Fruit fly (Drosophila melanogaster) whole organism, adult: ENCODE measurements around the gene CG33181.

Experiments used
- CG11617 ChIP-seq: fragments of 200-800 bp; sonication (Bioruptor generic); optimal IDR thresholded peaks from 2 replicates; lab custom pipeline; 2017; ENCODE audit warnings: mild to moderate bottlenecking, missing biosample characterization, missing genetic modification reagents, missing genetic modification characterization
- CG12768 ChIP-seq: fragments of 200-800 bp; sonication (Bioruptor generic); optimal IDR thresholded peaks from 2 replicates; lab custom pipeline; 2017; ENCODE audit warnings: missing biosample characterization, missing genetic modification characterization, mild to moderate bottlenecking, moderate library complexity, missing genetic modification reagents
- CG14711 ChIP-seq: fragments of 200-800 bp; sonication (Bioruptor generic); optimal IDR thresholded peaks from 2 replicates; lab custom pipeline; 2018; ENCODE audit warnings: missing biosample characterization, mild to moderate bottlenecking, missing genetic modification characterization, moderate library complexity
- CG1620 ChIP-seq: fragments of 200-800 bp; sonication (Bioruptor generic); optimal IDR thresholded peaks from 2 replicates; lab custom pipeline; 2016; ENCODE audit warnings: missing biosample characterization, missing genetic modification characterization
- CG33017 ChIP-seq: fragments of 200-800 bp; sonication (Bioruptor generic); optimal IDR thresholded peaks from 2 replicates; lab custom pipeline; 2018; ENCODE audit warnings: missing biosample characterization, mild to moderate bottlenecking, missing genetic modification characterization, moderate library complexity
- CG5204 ChIP-seq: fragments of 200-800 bp; sonication (Bioruptor generic); optimal IDR thresholded peaks from 2 replicates; lab custom pipeline; 2016; ENCODE audit warnings: missing biosample characterization, missing genetic modification characterization
- CG7045 ChIP-seq: fragments of 200-800 bp; sonication (Bioruptor generic); optimal IDR thresholded peaks from 2 replicates; lab custom pipeline; 2017; ENCODE audit warnings: missing biosample characterization, mild to moderate bottlenecking, missing genetic modification characterization
- CG7101 ChIP-seq: fragments of 200-800 bp; sonication (Bioruptor generic); optimal IDR thresholded peaks from 2 replicates; lab custom pipeline; 2018; ENCODE audit warnings: missing biosample characterization, mild to moderate bottlenecking, missing genetic modification characterization, moderate library complexity
- Clk ChIP-seq: fragments of 200-800 bp; sonication (Bioruptor generic); optimal IDR thresholded peaks from 2 replicates; lab custom pipeline; 2017; ENCODE audit warnings: missing biosample characterization, missing genetic modification characterization
- Crg-1 ChIP-seq: fragments of 200-800 bp; sonication (Bioruptor generic); optimal IDR thresholded peaks from 2 replicates; lab custom pipeline; 2016; ENCODE audit warnings: missing biosample characterization, missing genetic modification characterization
- Hr96 ChIP-seq: fragments of 200-800 bp; sonication (Bioruptor generic); optimal IDR thresholded peaks from 2 replicates; lab custom pipeline; 2016; ENCODE audit warnings: missing biosample characterization, missing genetic modification characterization
- Mnt ChIP-seq: fragments of 200-800 bp; sonication (Bioruptor generic); optimal IDR thresholded peaks from 2 replicates; lab custom pipeline; 2016; ENCODE audit warnings: missing biosample characterization, mild to moderate bottlenecking, missing genetic modification characterization
- bab1 ChIP-seq: fragments of 200-800 bp; sonication (Bioruptor generic); optimal IDR thresholded peaks from 3 replicates; lab custom pipeline; 2019; ENCODE audit warnings: missing biosample characterization, mild to moderate bottlenecking, missing genetic modification characterization, moderate library complexity
- cic ChIP-seq: fragments of 200-800 bp; sonication (Bioruptor generic); optimal IDR thresholded peaks from 2 replicates; lab custom pipeline; 2017; ENCODE audit warnings: missing biosample characterization, mild to moderate bottlenecking, missing genetic modification characterization, moderate library complexity
- cnc ChIP-seq, 2 experiments: fragments of >200 bp; optimal IDR thresholded peaks; 2 replicates each; lab custom pipeline; 2017
- kay ChIP-seq: fragments of 200-800 bp; sonication (Bioruptor generic); peaks from one replicate; lab custom pipeline; 2016; ENCODE audit warnings: missing biosample characterization, missing genetic modification characterization, borderline replicate concordance
- ovo ChIP-seq: fragments of 200-800 bp; sonication (Bioruptor generic); optimal IDR thresholded peaks from 2 replicates; lab custom pipeline; 2016; ENCODE audit warnings: missing biosample characterization, missing genetic modification characterization
- pad ChIP-seq: fragments of 200-800 bp; sonication (Bioruptor generic); optimal IDR thresholded peaks from 3 replicates; lab custom pipeline; 2017; ENCODE audit warnings: missing biosample characterization, missing genetic modification characterization, mild to moderate bottlenecking, moderate library complexity, missing genetic modification reagents
- tj ChIP-seq: fragments of 200-800 bp; sonication (Bioruptor generic); optimal IDR thresholded peaks from 3 replicates; lab custom pipeline; 2017; ENCODE audit warnings: missing biosample characterization, mild to moderate bottlenecking, missing genetic modification characterization, moderate library complexity
- toe ChIP-seq: fragments of 200-800 bp; sonication (Bioruptor generic); optimal IDR thresholded peaks from 2 replicates; lab custom pipeline; 2016; ENCODE audit warnings: missing biosample characterization, missing genetic modification characterization

The CG33181 gene

DNA sequence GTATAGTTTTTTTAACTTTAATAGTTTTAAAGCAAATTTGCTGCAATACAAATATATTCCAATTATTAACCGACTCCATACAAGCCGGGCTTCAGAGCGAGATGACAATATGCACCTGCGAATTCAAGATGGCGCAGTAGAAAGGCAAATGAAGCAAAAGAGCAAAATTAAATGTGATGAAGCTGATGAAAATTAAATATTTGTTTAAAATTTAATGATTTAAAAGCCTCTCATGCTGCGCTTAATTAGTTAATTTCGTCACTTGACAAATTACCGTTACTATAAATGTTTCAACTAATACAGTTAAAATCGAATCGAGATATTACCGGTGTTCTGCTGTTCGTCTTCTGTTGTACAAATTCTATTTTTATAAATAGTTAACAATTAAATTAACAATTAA, at the start of gene CG33181:
CG33181 (plus strand) TSS at position 301 of the 400 bp plus-strand sequence.
- no peak for TF ChIP-seq CG1620 (GFP tag; lab: Kevin White, UChicago)
- TF ChIP-seq Mnt (GFP tag; lab: Kevin White, UChicago) = no peak
- no peak for TF ChIP-seq cic (GFP tag; lab: Kevin White, UChicago)
- no peak for TF ChIP-seq tj
- TF ChIP-seq cnc (optimal IDR thresholded peaks at IDR 0.05; lab: Kevin White, UChicago) = no peak
- no peak for TF ChIP-seq toe
- no peak for TF ChIP-seq CG33017 (tag; lab: Kevin White, UChicago)
- TF ChIP-seq CG11617 (GFP tag; lab: Kevin White, UChicago) = no peak
- TF ChIP-seq CG5204 (GFP tag; lab: Kevin White, UChicago) = no peak
- no peak for TF ChIP-seq Hr96 (GFP tag; lab: Kevin White, UChicago)
- no peak for TF ChIP-seq pad (GFP tag; lab: Kevin White, UChicago)
- TF ChIP-seq kay (GFP tag; lab: Kevin White, UChicago) = no peak
- no peak for TF ChIP-seq Crg-1
- no peak for TF ChIP-seq bab1 (GFP tag; lab: Kevin White, UChicago)
- TF ChIP-seq CG14711 (tag; lab: Kevin White, UChicago) = no peak
- no peak for TF ChIP-seq CG7101 (tag; lab: Kevin White, UChicago)
- no peak for TF ChIP-seq ovo
- TF ChIP-seq CG12768 (GFP tag; lab: Kevin White, UChicago) = no peak

DNA sequence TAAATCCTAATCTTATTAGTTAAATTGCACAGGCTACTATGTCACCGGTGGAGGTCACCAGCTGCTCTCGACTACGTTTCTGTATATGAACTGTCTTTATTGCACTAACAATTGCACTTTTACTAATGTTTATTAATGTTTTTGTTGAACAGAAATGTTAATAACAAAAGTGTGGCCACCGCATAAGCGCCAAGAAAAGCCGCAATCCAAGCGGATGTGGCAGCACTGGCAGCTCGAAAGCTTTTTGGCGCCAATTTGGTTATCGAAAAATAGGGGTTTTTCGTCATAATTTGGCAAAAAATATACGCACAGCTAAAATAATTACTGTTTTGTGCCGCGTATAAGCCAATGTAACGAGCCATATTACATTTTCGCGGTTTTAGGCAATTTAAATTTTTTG, 47.0 kb upstream of the CG33181 start, which contains the start of gene CG12123:
CG12123 (minus strand) TSS at position 188 of the 400 bp plus-strand sequence.
- TF ChIP-seq cnc (optimal IDR thresholded peaks at IDR 0.05; lab: Kevin White, UChicago) = no peak
- peak; percentile 67 for TF ChIP-seq bab1 (GFP tag; lab: Kevin White, UChicago)
- no peak for TF ChIP-seq CG11617 (GFP tag; lab: Kevin White, UChicago)

- TF ChIP-seq bab1 (GFP tag; lab: Kevin White, UChicago) (peak; percentile 29), pad (GFP tag; lab: Kevin White, UChicago) (no peak), tj (no peak), kay (GFP tag; lab: Kevin White, UChicago) (peak; percentile 30)
Measured at dm6 chrX:8442912-8443311, 46.2 kb upstream of the CG33181 start.

DNA sequence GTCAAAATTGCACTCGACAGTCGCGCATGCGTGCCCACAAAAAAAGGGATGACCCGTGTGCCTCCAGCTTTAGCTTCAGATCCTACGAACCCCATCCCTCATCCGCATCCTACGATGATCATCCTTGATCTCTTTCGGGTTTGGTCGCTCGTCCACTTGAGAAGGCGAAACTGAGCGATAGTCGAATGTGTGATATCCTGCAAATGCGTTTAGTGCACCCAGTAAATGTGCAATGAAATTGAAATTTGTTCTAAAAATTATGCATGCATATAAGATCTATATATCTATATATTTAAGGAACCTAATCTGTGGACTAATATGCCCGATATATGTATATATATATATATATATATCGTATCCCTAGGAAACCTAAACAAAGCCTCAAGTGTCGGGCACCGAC, 44.9 kb upstream of the CG33181 start:
- TF ChIP-seq CG11617 (GFP tag; lab: Kevin White, UChicago) = no peak
- TF ChIP-seq pad (GFP tag; lab: Kevin White, UChicago) = no peak
- no peak for TF ChIP-seq cnc (optimal IDR thresholded peaks at IDR 0.05; lab: Kevin White, UChicago)
- TF ChIP-seq bab1 (GFP tag; lab: Kevin White, UChicago) = no peak
- no peak for TF ChIP-seq CG12768 (GFP tag; lab: Kevin White, UChicago)
- TF ChIP-seq Hr96 (GFP tag; lab: Kevin White, UChicago) = no peak

dm6 chrX:8444883-8445572, 44.1 kb upstream of the CG33181 start:
- TF ChIP-seq bab1 (GFP tag; lab: Kevin White, UChicago) (no peak), cnc (optimal IDR thresholded peaks at IDR 0.05; lab: Kevin White, UChicago) (no peak), Hr96 (GFP tag; lab: Kevin White, UChicago) (no peak), CG5204 (GFP tag; lab: Kevin White, UChicago) (no peak), CG14711 (tag; lab: Kevin White, UChicago) (no peak), kay (GFP tag; lab: Kevin White, UChicago) (no peak), CG33017 (tag; lab: Kevin White, UChicago) (no peak), CG7045 (GFP tag; lab: Kevin White, UChicago) (no peak)

dm6 chrX:8447166-8447565, 42.0 kb upstream of the CG33181 start:
- no peak for TF ChIP-seq CG7045 (GFP tag; lab: Kevin White, UChicago)

dm6 chrX:8448171-8448570, 41.0 kb upstream of the CG33181 start:
- TF ChIP-seq pad (GFP tag; lab: Kevin White, UChicago) (no peak), CG12768 (GFP tag; lab: Kevin White, UChicago) (no peak), Crg-1 (no peak)

- no peak for TF ChIP-seq Clk (GFP tag; lab: Kevin White, UChicago)
- TF ChIP-seq CG7101 (tag; lab: Kevin White, UChicago) = no peak
- no peak for TF ChIP-seq ovo
Measured at dm6 chrX:8450214-8450904, 38.8 kb upstream of the CG33181 start.
